Fruit fly (Drosophila melanogaster) whole organism, embryonic: ENCODE results near the gene Tet.

Source experiments
- CG11696 ChIP-seq: fragments of 200-800 bp; sonication (Bioruptor generic); IDR thresholded peaks from 2 replicates; pipeline ENCODE4 v1.3.6; 2022; ENCODE audit warnings: missing biosample characterization, missing genetic modification characterization
- CG7839 ChIP-seq: fragments of 200-800 bp; sonication (Bioruptor generic); optimal IDR thresholded peaks from 3 replicates; lab custom pipeline; 2018; ENCODE audit warnings: missing biosample characterization, mild to moderate bottlenecking, missing genetic modification characterization, moderate library complexity
- CG8924 ChIP-seq: fragments of 200-800 bp; optimal IDR thresholded peaks from 3 replicates; lab custom pipeline; 2019; ENCODE audit warnings: missing biosample characterization, mild to moderate bottlenecking, missing genetic modification characterization, moderate library complexity
- CG9609 ChIP-seq: fragments of 200-800 bp; sonication (Bioruptor generic); optimal IDR thresholded peaks from 3 replicates; lab custom pipeline; 2016; ENCODE audit warnings: missing biosample characterization, missing genetic modification characterization
- Gug ChIP-seq: fragments of 200-800 bp; sonication (Bioruptor generic); IDR thresholded peaks from 4 replicates; pipeline ENCODE4 v1.3.6; 2022; ENCODE audit warnings: missing biosample characterization, missing genetic modification characterization
- Sox100B ChIP-seq: fragments of 200-800 bp; sonication (Bioruptor generic); optimal IDR thresholded peaks from 3 replicates; lab custom pipeline; 2018; ENCODE audit warnings: missing biosample characterization, mild to moderate bottlenecking, missing genetic modification characterization
- Sox102F ChIP-seq: fragments of 200-800 bp; sonication (Bioruptor generic); optimal IDR thresholded peaks from 2 replicates; lab custom pipeline; 2018; ENCODE audit warnings: missing biosample characterization, mild to moderate bottlenecking, missing genetic modification characterization, moderate library complexity

dm6 chr3L:2866843-2867242 lies 12.1 kb downstream of the Tet start:
- TF ChIP-seq CG11696 (GFP tag; lab: Robert Waterston, UW): no peak
- TF ChIP-seq CG7839 (tag; lab: Kevin White, UChicago): no peak
- TF ChIP-seq CG8924 (tag; lab: Kevin White, UChicago): no peak
- TF ChIP-seq Sox100B (GFP tag; lab: Kevin White, UChicago): no peak
- TF ChIP-seq Sox102F (GFP tag; lab: Kevin White, UChicago): no peak
- TF ChIP-seq CG9609 (GFP tag; lab: Kevin White, UChicago): no peak
- TF ChIP-seq Gug (GFP tag; lab: Robert Waterston, UW): no peak
